Worm (Caenorhabditis elegans) whole organism, L2 larva: ENCODE results near the gene C17C3.6.

Experiments used
- R02D3.7 ChIP-seq: fragments of 150-350 bp; optimal IDR thresholded peaks from 2 replicates; lab custom pipeline; 2014; ENCODE audit warnings: missing biosample characterization, missing genetic modification characterization
- ama-1 ChIP-seq: fragments of 150-350 bp; optimal IDR thresholded peaks from 2 replicates; lab custom pipeline; 2018; ENCODE audit warnings: inconsistent platforms
- egl-27 ChIP-seq: sonication (generic microtip); optimal IDR thresholded peaks from 3 replicates; lab custom pipeline; 2017; ENCODE audit warnings: missing biosample characterization, missing genetic modification reagents, missing genetic modification characterization
- lin-11 ChIP-seq: fragments of 150-350 bp; sonication (generic microtip); optimal IDR thresholded peaks from 2 replicates; lab custom pipeline; 2014; ENCODE audit warnings: missing biosample characterization, missing genetic modification characterization, inconsistent platforms, mixed read lengths
- mdl-1 ChIP-seq, 2 experiments: fragments of 150-350 bp in 1 of 2; sonication (generic microtip) in 1 of 2; optimal IDR thresholded peaks; 2 replicates each; lab custom pipeline; 2017; ENCODE audit warnings: missing biosample characterization in 2 of 2, missing genetic modification characterization in 2 of 2
- nhr-11 ChIP-seq: fragments of 150-350 bp; optimal IDR thresholded peaks from 2 replicates; lab custom pipeline; 2014; ENCODE audit warnings: missing biosample characterization, missing genetic modification characterization
- nhr-23 ChIP-seq: fragments of 150-350 bp; optimal IDR thresholded peaks from 2 replicates; lab custom pipeline; 2014; ENCODE audit warnings: missing biosample characterization, missing genetic modification reagents, missing genetic modification characterization
- nhr-77 ChIP-seq: fragments of 150-350 bp; optimal IDR thresholded peaks from 2 replicates; lab custom pipeline; 2014; ENCODE audit warnings: missing biosample characterization, missing genetic modification characterization
- unc-62 ChIP-seq: fragments of 150-350 bp; optimal IDR thresholded peaks from 2 replicates; lab custom pipeline; 2014; ENCODE audit warnings: missing biosample characterization, missing genetic modification reagents, missing genetic modification characterization

DNA sequence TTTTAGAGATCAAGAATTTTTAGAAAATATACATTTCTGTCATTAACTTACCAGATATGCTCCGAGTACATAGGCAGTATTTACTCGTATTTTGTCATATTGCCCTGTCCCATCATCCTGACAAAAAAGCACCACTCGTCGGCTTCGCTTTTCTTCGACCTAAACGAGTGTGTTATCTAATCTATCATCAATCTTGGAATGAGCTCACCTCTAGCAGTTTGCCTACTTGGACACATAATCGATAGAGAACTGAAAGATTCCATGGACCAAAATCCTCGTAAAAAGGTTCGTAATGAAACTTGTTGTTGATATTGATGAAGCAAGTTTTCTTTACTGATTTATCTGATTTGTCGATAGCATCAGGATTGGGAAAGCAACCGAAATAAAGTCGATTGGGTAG, 43.0 kb downstream of the C17C3.6 start:
- TF ChIP-seq unc-62 (GFP tag; lab: Kevin White, UChicago) (no peak), lin-11 (tag; lab: Kevin White, UChicago) (no peak), nhr-23 (no peak), nhr-77 (tag; lab: Kevin White, UChicago) (no peak), mdl-1 (tag; optimal IDR thresholded peaks at IDR 0.05; lab: Kevin White, UChicago) (no peak), egl-27 (no peak), nhr-11 (no peak), ama-1 (no peak), R02D3.7 (tag; lab: Kevin White, UChicago) (no peak)
